Worm (Caenorhabditis elegans) whole organism, L1 larva: ENCODE data around the gene C50C3.1.
A peak's percentile ranks its signal among the peaks of the same experiment; 100 is the strongest.

Experiments
- C16A3.4 ChIP-seq: fragments of 150-350 bp; optimal IDR thresholded peaks from 2 replicates; lab custom pipeline; 2014; ENCODE audit warnings: missing biosample characterization, missing genetic modification characterization
- C34B4.2 ChIP-seq: sonication (generic microtip); optimal IDR thresholded peaks from 2 replicates; lab custom pipeline; 2017; ENCODE audit warnings: mild to moderate bottlenecking, missing genetic modification characterization, missing compliant biosample characterization
- aha-1 ChIP-seq: fragments of 150-350 bp; optimal IDR thresholded peaks from 2 replicates; lab custom pipeline; 2014; ENCODE audit warnings: missing biosample characterization, missing genetic modification characterization
- alr-1 ChIP-seq: fragments of 200-800 bp; sonication (Bioruptor generic); optimal IDR thresholded peaks from 2 replicates; lab custom pipeline; 2018; ENCODE audit warnings: borderline replicate concordance, mild to moderate bottlenecking, missing genetic modification characterization, missing compliant biosample characterization
- aly-2 ChIP-seq: fragments of 150-350 bp; optimal IDR thresholded peaks from 2 replicates; lab custom pipeline; 2014; ENCODE audit warnings: missing biosample characterization, missing genetic modification characterization
- ama-1 ChIP-seq: fragments of 150-350 bp; optimal IDR thresholded peaks from 2 replicates; lab custom pipeline; 2014
- efl-1 ChIP-seq, 4 experiments: fragments of 150-350 bp; optimal IDR thresholded peaks in 3 of 4; peaks in 1 of 4; 1 replicate in 1 of 4; 2 replicates in 3 of 4; lab custom pipeline; 2014; ENCODE audit warnings: missing biosample characterization in 2 of 4, missing genetic modification characterization in 2 of 4, missing genetic modification reagents in 2 of 4
- egl-13 ChIP-seq: sonication (generic microtip); optimal IDR thresholded peaks from 2 replicates; lab custom pipeline; 2016; ENCODE audit warnings: missing genotype, missing genetic modification reagents, missing genetic modification characterization, missing compliant biosample characterization
- egl-27 ChIP-seq, 2 experiments: fragments of 150-350 bp in 1 of 2; sonication (generic microtip); optimal IDR thresholded peaks; 3 replicates each; lab custom pipeline; 2017 to 2018; ENCODE audit warnings: missing biosample characterization in 2 of 2, missing genetic modification characterization in 2 of 2, missing genetic modification reagents in 2 of 2
- ets-5 ChIP-seq: fragments of 200-800 bp; sonication (Bioruptor generic); IDR thresholded peaks from 2 replicates; pipeline ENCODE4 v1.3.6; 2022; ENCODE audit warnings: missing genetic modification characterization, missing compliant biosample characterization
- fkh-10 ChIP-seq: sonication (generic microtip); optimal IDR thresholded peaks from 2 replicates; lab custom pipeline; 2017; ENCODE audit warnings: missing biosample characterization, missing genetic modification reagents, missing genetic modification characterization
- fkh-4 ChIP-seq: sonication (generic microtip); optimal IDR thresholded peaks from 2 replicates; lab custom pipeline; 2016; ENCODE audit warnings: missing compliant biosample characterization, missing genetic modification characterization, borderline replicate concordance
- fos-1 ChIP-seq: fragments of 150-350 bp; optimal IDR thresholded peaks from 2 replicates; lab custom pipeline; 2014; ENCODE audit warnings: missing biosample characterization, missing genetic modification characterization
- hpl-2 ChIP-seq: fragments of 150-350 bp; optimal IDR thresholded peaks from 2 replicates; lab custom pipeline; 2014; ENCODE audit warnings: missing biosample characterization, missing genetic modification reagents, missing genetic modification characterization
- irx-1 ChIP-seq: sonication (generic microtip); optimal IDR thresholded peaks from 2 replicates; lab custom pipeline; 2016; ENCODE audit warnings: missing genetic modification characterization, missing compliant biosample characterization
- lin-14 ChIP-seq: fragments of 200-800 bp; sonication (Bioruptor generic); optimal IDR thresholded peaks from 2 replicates; lab custom pipeline; 2018; ENCODE audit warnings: mild to moderate bottlenecking, missing genetic modification characterization, moderate library complexity, missing compliant biosample characterization
- lin-15B ChIP-seq: fragments of 150-350 bp; sonication (generic microtip); optimal IDR thresholded peaks from 3 replicates; lab custom pipeline; 2014; ENCODE audit warnings: missing biosample characterization, missing genetic modification characterization
- lsy-2 ChIP-seq, 2 experiments: fragments of 150-350 bp; optimal IDR thresholded peaks; 2 replicates each; lab custom pipeline; 2014; ENCODE audit warnings: missing biosample characterization in 2 of 2, missing genetic modification characterization in 2 of 2
- mef-2 ChIP-seq: fragments of 150-350 bp; optimal IDR thresholded peaks from 2 replicates; lab custom pipeline; 2014; ENCODE audit warnings: missing biosample characterization, missing genetic modification characterization
- mep-1 ChIP-seq: fragments of 150-350 bp; optimal IDR thresholded peaks from 2 replicates; lab custom pipeline; 2014; ENCODE audit warnings: missing biosample characterization, missing genetic modification characterization
- nhr-12 ChIP-seq: sonication (generic microtip); optimal IDR thresholded peaks from 2 replicates; lab custom pipeline; 2017; ENCODE audit warnings: missing biosample characterization, missing genetic modification characterization
- nhr-19 ChIP-seq: fragments of 200-800 bp; sonication (Bioruptor generic); conservative IDR thresholded peaks from 2 replicates; pipeline ENCODE4 v1.3.6; 2022; ENCODE audit warnings: missing genetic modification characterization, missing compliant biosample characterization
- nhr-20 ChIP-seq: sonication (generic microtip); optimal IDR thresholded peaks from 2 replicates; lab custom pipeline; 2016; ENCODE audit warnings: mild to moderate bottlenecking, missing genetic modification characterization, missing compliant biosample characterization
- nhr-237 ChIP-seq: fragments of 150-350 bp; optimal IDR thresholded peaks from 2 replicates; lab custom pipeline; 2014; ENCODE audit warnings: missing biosample characterization, missing genetic modification characterization
- nhr-47 ChIP-seq: sonication (generic microtip); optimal IDR thresholded peaks from 2 replicates; lab custom pipeline; 2016; ENCODE audit warnings: mild to moderate bottlenecking, missing genetic modification characterization, moderate library complexity, missing compliant biosample characterization
- nhr-71 ChIP-seq: sonication (generic microtip); optimal IDR thresholded peaks from 2 replicates; lab custom pipeline; 2016; ENCODE audit warnings: mild to moderate bottlenecking, missing genetic modification characterization, moderate library complexity, missing compliant biosample characterization
- nhr-76 ChIP-seq: sonication (generic microtip); optimal IDR thresholded peaks from 2 replicates; lab custom pipeline; 2017; ENCODE audit warnings: missing biosample characterization, missing genetic modification characterization
- nhr-84 ChIP-seq: sonication (generic microtip); optimal IDR thresholded peaks from 2 replicates; lab custom pipeline; 2017; ENCODE audit warnings: missing biosample characterization, missing genetic modification characterization
- nhr-90 ChIP-seq: sonication (generic microtip); optimal IDR thresholded peaks from 2 replicates; lab custom pipeline; 2016; ENCODE audit warnings: mild to moderate bottlenecking, missing genetic modification characterization, missing compliant biosample characterization; ENCODE audit not compliant: poor library complexity
- pag-3 ChIP-seq: sonication (generic microtip); optimal IDR thresholded peaks from 2 replicates; lab custom pipeline; 2017; ENCODE audit warnings: missing genetic modification characterization, mild to moderate bottlenecking, missing compliant biosample characterization, antibody characterized with exemption, borderline replicate concordance; ENCODE audit not compliant: insufficient read depth
- pax-3 ChIP-seq: fragments of 200-800 bp; sonication (Bioruptor generic); optimal IDR thresholded peaks from 2 replicates; lab custom pipeline; 2018; ENCODE audit warnings: mild to moderate bottlenecking, missing genetic modification characterization, moderate library complexity, missing compliant biosample characterization
- pqm-1 ChIP-seq: sonication (generic microtip); optimal IDR thresholded peaks from 3 replicates; lab custom pipeline; 2017; ENCODE audit warnings: missing biosample characterization, missing genetic modification characterization
- rnt-1 ChIP-seq: sonication (generic microtip); optimal IDR thresholded peaks from 2 replicates; lab custom pipeline; 2016; ENCODE audit warnings: mild to moderate bottlenecking, missing genetic modification characterization, moderate library complexity, missing compliant biosample characterization
- skn-1 ChIP-seq: fragments of 150-350 bp; optimal IDR thresholded peaks from 2 replicates; lab custom pipeline; 2014; ENCODE audit warnings: missing biosample characterization, missing genetic modification characterization
- swsn-7 ChIP-seq: sonication (generic microtip); optimal IDR thresholded peaks from 2 replicates; lab custom pipeline; 2016; ENCODE audit warnings: missing genetic modification characterization, missing compliant biosample characterization
- unc-130 ChIP-seq: fragments of 150-350 bp; optimal IDR thresholded peaks from 2 replicates; lab custom pipeline; 2017; ENCODE audit warnings: missing biosample characterization, missing genetic modification characterization, inconsistent platforms
- unc-86 ChIP-seq: sonication (generic microtip); optimal IDR thresholded peaks from 2 replicates; lab custom pipeline; 2016; ENCODE audit warnings: missing genetic modification characterization, missing compliant biosample characterization
- xbp-1 ChIP-seq: sonication (generic microtip); optimal IDR thresholded peaks from 2 replicates; lab custom pipeline; 2016; ENCODE audit warnings: missing genetic modification characterization, missing compliant biosample characterization
- zag-1 ChIP-seq: fragments of 150-350 bp; optimal IDR thresholded peaks from 2 replicates; lab custom pipeline; 2014; ENCODE audit warnings: missing biosample characterization, missing genetic modification characterization
- ztf-4 ChIP-seq: fragments of 150-350 bp; optimal IDR thresholded peaks from 2 replicates; lab custom pipeline; 2014; ENCODE audit warnings: missing biosample characterization, missing genetic modification characterization

C50C3.1 gene

ce11 chrIII:8164771-8165170 is 27.0 kb upstream of the C50C3.1 start:
- TF ChIP-seq efl-1 (optimal IDR thresholded peaks at IDR 0.05; lab: Kevin White, UChicago) (no peak), efl-1 (GFP tag; optimal IDR thresholded peaks at IDR 0.05 in 1 of 2; lab: Kevin White, UChicago) (peak in 1 of 2 experiments; percentile 41), nhr-90 (tag; lab: Kevin White, UChicago) (no peak), ztf-4 (tag; lab: Kevin White, UChicago) (no peak), alr-1 (tag; lab: Kevin White, UChicago) (peak; percentile 71)

DNA sequence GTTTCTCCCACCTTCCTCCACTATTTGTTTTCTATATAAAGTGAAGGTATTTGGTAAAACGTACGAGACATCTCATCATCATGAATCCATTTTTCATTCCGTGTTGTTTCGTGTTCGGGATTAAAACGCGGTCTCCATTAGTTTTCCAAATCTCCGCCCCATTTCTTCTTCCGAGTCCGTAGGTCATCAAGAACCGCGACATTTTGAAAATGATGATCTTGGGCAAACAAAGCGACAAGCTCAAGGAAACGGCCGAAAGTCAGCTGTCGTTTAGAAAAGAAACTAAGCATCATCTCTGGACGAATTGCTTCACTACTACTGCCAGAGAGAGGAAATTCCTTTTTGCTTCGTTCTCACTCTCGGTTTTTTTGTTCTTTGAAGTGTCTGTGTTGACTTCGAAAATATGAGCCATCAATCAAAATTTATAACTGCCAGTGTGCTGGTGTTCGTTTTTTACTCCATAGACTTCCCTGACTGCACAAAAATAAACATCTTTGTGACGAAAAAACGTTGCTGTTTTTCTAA is 19.1 kb upstream of the C50C3.1 start:
- TF ChIP-seq rnt-1 (tag; lab: Kevin White, UChicago) (peak; percentile 28), ztf-4 (tag; lab: Kevin White, UChicago) (no peak), nhr-47 (tag; lab: Kevin White, UChicago) (no peak), mep-1 (no peak), nhr-19 (peak; percentile 18), lsy-2 (tag; optimal IDR thresholded peaks at IDR 0.05; lab: Kevin White, UChicago) (peak in 1 of 2 experiments; percentile 12), unc-130 (tag; lab: Kevin White, UChicago) (no peak), fkh-10 (GFP tag; lab: Kevin White, UChicago) (no peak), aly-2 (peak; percentile 80), C34B4.2 (tag; lab: Kevin White, UChicago) (no peak), aha-1 (no peak), nhr-71 (peak; percentile 16)

ce11 chrIII:8175263-8175662 is 16.5 kb upstream of the C50C3.1 start:
- TF ChIP-seq fkh-10 (GFP tag; lab: Kevin White, UChicago): no peak
- no peak for TF ChIP-seq C34B4.2 (tag; lab: Kevin White, UChicago)
- TF ChIP-seq nhr-76 (tag; lab: Kevin White, UChicago): no peak
- TF ChIP-seq pax-3 (tag; lab: Kevin White, UChicago): no peak

- peak; percentile 3 for TF ChIP-seq lin-14 (GFP tag; lab: Kevin White, UChicago)
- no peak for TF ChIP-seq xbp-1 (tag; lab: Kevin White, UChicago)
Measured at ce11 chrIII:8176265-8176664, 15.5 kb upstream of the C50C3.1 start, which contains the start of gene C50C3.12. TSS of gene C50C3.12 (plus strand) at chrIII:8176565.

ce11 chrIII:8178924-8179323 is 12.9 kb upstream of the C50C3.1 start, which contains the start of gene C50C3.5:
TSS of gene C50C3.5 (plus strand) at chrIII:8179224.
- TF ChIP-seq nhr-237 (no peak), ama-1 (lab: Kevin White, UChicago) (no peak), irx-1 (tag; lab: Kevin White, UChicago) (no peak), nhr-12 (tag; lab: Kevin White, UChicago) (no peak), nhr-20 (no peak), lsy-2 (tag; optimal IDR thresholded peaks at IDR 0.05; lab: Kevin White, UChicago) (no peak), swsn-7 (no peak), skn-1 (tag; lab: Kevin White, UChicago) (no peak), lin-15B (no peak), ztf-4 (tag; lab: Kevin White, UChicago) (no peak), unc-86 (tag; lab: Kevin White, UChicago) (no peak), zag-1 (tag; lab: Kevin White, UChicago) (no peak), fkh-10 (GFP tag; lab: Kevin White, UChicago) (peak; percentile 52), lin-14 (GFP tag; lab: Kevin White, UChicago) (peak; percentile 37), ets-5 (GFP tag; lab: Robert Waterston, UW) (no peak), hpl-2 (GFP tag; lab: Kevin White, UChicago) (no peak), C16A3.4 (tag; lab: Kevin White, UChicago) (no peak)

DNA sequence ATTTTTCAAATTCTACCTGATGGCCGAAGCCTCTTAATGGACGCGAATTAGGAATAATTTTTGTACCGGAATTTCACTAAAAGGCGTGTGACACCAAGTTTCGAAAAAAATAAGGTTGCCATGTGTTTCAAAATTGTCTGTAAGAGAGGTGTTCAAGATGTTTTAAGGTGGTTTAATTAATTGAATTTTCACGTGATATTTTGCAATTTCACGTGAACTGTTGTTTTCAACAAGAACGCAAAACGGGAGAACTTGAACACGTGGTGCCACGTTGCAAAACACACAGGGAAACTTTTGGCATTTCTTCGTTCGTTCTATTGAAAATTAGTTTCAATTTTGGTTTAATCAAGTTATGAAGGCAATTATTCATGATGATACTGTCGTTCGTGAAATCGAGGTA is 10.2 kb upstream of the C50C3.1 start, which contains the start of gene spc-2:
Gene spc-2, plus strand, starts transcription at position 301 of the 400 bp plus-strand sequence.
- TF ChIP-seq unc-130 (tag; lab: Kevin White, UChicago) (no peak), egl-13 (tag; lab: Kevin White, UChicago) (no peak), ets-5 (GFP tag; lab: Robert Waterston, UW) (no peak), irx-1 (tag; lab: Kevin White, UChicago) (no peak), fos-1 (tag; lab: Kevin White, UChicago) (no peak), fkh-4 (tag; lab: Kevin White, UChicago) (no peak), pqm-1 (tag; lab: Kevin White, UChicago) (no peak), egl-27 (tag; optimal IDR thresholded peaks at IDR 0.05; lab: Kevin White, UChicago) (no peak), nhr-84 (tag; lab: Kevin White, UChicago) (no peak), pag-3 (no peak), mef-2 (tag; lab: Kevin White, UChicago) (no peak)
